Fruit fly (Drosophila melanogaster): Measurements from ENCODE around the gene fng.

fng gene

DNA sequence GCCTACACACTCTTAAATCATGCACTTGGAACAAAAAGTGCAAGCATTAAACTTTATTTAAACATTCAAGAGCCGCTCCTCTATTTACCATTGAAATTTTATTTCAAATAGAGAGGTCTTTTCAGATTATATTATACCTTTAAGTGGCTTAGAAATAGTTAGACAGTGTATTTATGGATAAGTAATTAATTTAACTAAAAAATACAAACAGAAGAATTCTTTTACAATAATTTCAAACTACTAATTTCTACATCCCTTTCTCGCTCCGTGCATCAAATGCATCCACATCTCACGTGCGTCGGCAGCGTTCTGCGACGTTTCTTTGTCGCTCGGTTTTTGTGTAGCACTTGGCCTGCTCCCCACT, 806 bp upstream of the fng start (continued):
- no peak for TF ChIP-seq crol (GFP tag; IDR thresholded peaks at IDR 0.05)
- no peak for TF ChIP-seq CG2120 (GFP tag; optimal IDR thresholded peaks at IDR 0.05)
- TF ChIP-seq CG18619 (GFP tag; optimal IDR thresholded peaks at IDR 0.05): peak; percentile 48
- no peak for TF ChIP-seq toy (GFP tag; IDR thresholded peaks at IDR 0.05)
- peak; percentile 63 for TF ChIP-seq bcd (GFP tag; optimal IDR thresholded peaks at IDR 0.05)
- TF ChIP-seq stc (GFP tag; IDR thresholded peaks at IDR 0.05): peak; percentile 47; the same call in 1 of the 2 replicates
- peak; percentile 14 for TF ChIP-seq Ets65A (GFP tag)
- TF ChIP-seq CG10654 (GFP tag; optimal IDR thresholded peaks at IDR 0.05): peak; percentile 21
- peak; percentile 45 for TF ChIP-seq Chrac-16 (GFP tag; optimal IDR thresholded peaks at IDR 0.05)
- peak; percentile 28 for TF ChIP-seq Lhr (GFP tag; optimal IDR thresholded peaks at IDR 0.05)
- no peak for TF ChIP-seq Fer2 (tag; optimal IDR thresholded peaks at IDR 0.05)
- TF ChIP-seq CG34422 (GFP tag; IDR thresholded peaks at IDR 0.05): 0 out of 3 replicates have a peak, but pooled peaks have one; percentile 24
- TF ChIP-seq Hr78 (GFP tag; optimal IDR thresholded peaks at IDR 0.05): peak in 1 of 2 experiments; percentile 54
- no peak for TF ChIP-seq CG16813 (GFP tag; IDR thresholded peaks at IDR 0.05; ENCODE audit: partially characterized antibody)
- TF ChIP-seq CG11085 (GFP tag; IDR thresholded peaks at IDR 0.05): no peak
- peak; percentile 40 for TF ChIP-seq NfI (GFP tag; optimal IDR thresholded peaks at IDR 0.05)
- no peak for TF ChIP-seq CG4404 (GFP tag; IDR thresholded peaks at IDR 0.05)
- TF ChIP-seq grau (tag; optimal IDR thresholded peaks at IDR 0.05): peak; percentile 63
- peak; percentile 58; the same call in 1 of the 2 replicates for TF ChIP-seq HLH3B (GFP tag; IDR thresholded peaks at IDR 0.05)
- TF ChIP-seq ro (GFP tag; IDR thresholded peaks at IDR 0.05): peak; percentile 32; the same call in 1 of the 2 replicates
- TF ChIP-seq fd3F (GFP tag; optimal IDR thresholded peaks at IDR 0.05): no peak
- TF ChIP-seq esg (GFP tag; conservative IDR thresholded peaks at IDR 0.05): peak; percentile 45; the same call in 1 of the 2 replicates
- peak; percentile 51 for TF ChIP-seq Abd-B (GFP tag; optimal IDR thresholded peaks at IDR 0.05)
- TF ChIP-seq CG5180 (GFP tag; optimal IDR thresholded peaks at IDR 0.05): peak; percentile 56
- TF ChIP-seq CG33557 (GFP tag; optimal IDR thresholded peaks at IDR 0.05): peak; percentile 70
- no peak for TF ChIP-seq CG31388 (GFP tag; optimal IDR thresholded peaks at IDR 0.05)
- TF ChIP-seq CG31441 (GFP tag; IDR thresholded peaks at IDR 0.05): peak; percentile 62; the same call in 1 of the 2 replicates
- TF ChIP-seq ind (GFP tag; optimal IDR thresholded peaks at IDR 0.05): peak; percentile 58
- TF ChIP-seq tin (GFP tag; optimal IDR thresholded peaks at IDR 0.05): peak; percentile 61
- TF ChIP-seq CG10267 (tag; optimal IDR thresholded peaks at IDR 0.05): peak; percentile 69
- no peak for TF ChIP-seq CG8478 (optimal IDR thresholded peaks at IDR 0.05)
- peak; percentile 85 for TF ChIP-seq Blimp-1 (GFP tag; optimal IDR thresholded peaks at IDR 0.05)
- peak in 1 of 2 experiments; percentile 15 for TF ChIP-seq Pdp1 (GFP tag; optimal IDR thresholded peaks at IDR 0.05)
- TF ChIP-seq PHDP (tag; optimal IDR thresholded peaks at IDR 0.05): peak; percentile 68
- no peak for TF ChIP-seq otp (GFP tag; IDR thresholded peaks at IDR 0.05)
- peak; percentile 56 for TF ChIP-seq gcm (GFP tag; optimal IDR thresholded peaks at IDR 0.05)
- TF ChIP-seq Eip74EF (GFP tag; optimal IDR thresholded peaks at IDR 0.05): peak in 1 of 2 experiments; percentile 50
- TF ChIP-seq CG8089 (GFP tag; optimal IDR thresholded peaks at IDR 0.05): peak; percentile 18
- peak; percentile 90 for TF ChIP-seq lbe (GFP tag; optimal IDR thresholded peaks at IDR 0.05)
- no peak for TF ChIP-seq trh (GFP tag; optimal IDR thresholded peaks at IDR 0.05)
- TF ChIP-seq phol (tag; optimal IDR thresholded peaks at IDR 0.05): peak; percentile 86
- peak; percentile 79 for TF ChIP-seq oc (tag; optimal IDR thresholded peaks at IDR 0.05)
- peak; percentile 66 for TF ChIP-seq zfh1 (GFP tag; IDR thresholded peaks at IDR 0.05)
- TF ChIP-seq CG14860 (GFP tag; IDR thresholded peaks at IDR 0.05; ENCODE audit: partially characterized antibody): no peak
- peak; percentile 38; the same call in 1 of the 3 replicates for TF ChIP-seq CG14050 (GFP tag; IDR thresholded peaks at IDR 0.05)
- peak; percentile 10 for TF ChIP-seq CG5245 (GFP tag; optimal IDR thresholded peaks at IDR 0.05)
- no peak for TF ChIP-seq Mes4 (GFP tag; optimal IDR thresholded peaks at IDR 0.05)
- no peak for TF ChIP-seq CG18011 (GFP tag; optimal IDR thresholded peaks at IDR 0.05)
- TF ChIP-seq NC2β (GFP tag; optimal IDR thresholded peaks at IDR 0.05): peak; percentile 22
- TF ChIP-seq onecut (GFP tag; IDR thresholded peaks at IDR 0.05): peak; percentile 22; the same call in 1 of the 2 replicates

Data from whole organism, embryonic.